Fruit fly (Drosophila melanogaster): ENCODE results near the gene Synd.

Synd gene

dm6 chr3R:20845493-20845892 lies 12.9 kb downstream of the Synd start:
- TF ChIP-seq CG9948 (tag; optimal IDR thresholded peaks at IDR 0.05) (no peak), fd96Ca (GFP tag; IDR thresholded peaks at IDR 0.05) (no peak), CG32121 (GFP tag; IDR thresholded peaks at IDR 0.05) (no peak)

- TF ChIP-seq CG8159 (tag; optimal IDR thresholded peaks at IDR 0.05) (no peak), CG17806 (tag; optimal IDR thresholded peaks at IDR 0.05) (no peak), Pif1B (GFP tag; optimal IDR thresholded peaks at IDR 0.05) (no peak), CG15710 (tag; optimal IDR thresholded peaks at IDR 0.05) (no peak)
These were observed 13.7 kb downstream of the Synd start for dm6 chr3R:20846316-20846715.

DNA sequence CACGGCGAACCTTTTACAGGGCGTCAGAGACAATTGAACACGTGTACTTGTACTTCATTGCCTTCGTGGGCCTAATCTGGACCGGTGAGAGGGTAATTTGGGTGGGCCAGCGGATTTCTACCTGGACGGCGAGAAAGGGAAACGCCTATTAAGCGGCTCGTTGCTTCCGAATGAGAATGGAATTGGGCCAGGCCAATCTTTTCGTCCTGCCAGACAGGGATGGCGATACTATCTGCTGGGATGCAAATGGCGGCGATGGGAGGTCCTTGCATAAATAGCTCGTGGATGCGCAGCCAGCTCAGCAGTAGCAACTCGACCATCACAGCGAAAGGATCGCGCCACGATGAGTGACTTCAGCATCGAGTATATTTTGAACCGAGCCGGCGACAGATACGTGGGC lies 14.2 kb downstream of the Synd start, which contains the start of gene CG15696:
Gene CG15696, plus strand, starts transcription at position 301 of the 400 bp plus-strand sequence.
- TF ChIP-seq Snoo (tag; optimal IDR thresholded peaks at IDR 0.05): no peak
- TF ChIP-seq CG12605 (GFP tag; IDR thresholded peaks at IDR 0.05): no peak
- TF ChIP-seq CG32121 (GFP tag; IDR thresholded peaks at IDR 0.05): no peak
- no peak for TF ChIP-seq Pif1A (GFP tag; optimal IDR thresholded peaks at IDR 0.05)
- TF ChIP-seq rn (GFP tag; IDR thresholded peaks at IDR 0.05): no peak
- no peak for TF ChIP-seq EcR (GFP tag; optimal IDR thresholded peaks at IDR 0.05)
- TF ChIP-seq CG8301 (tag; optimal IDR thresholded peaks at IDR 0.05): no peak
- no peak for TF ChIP-seq CG4496 (GFP tag; IDR thresholded peaks at IDR 0.05)
- no peak for TF ChIP-seq CG14655 (GFP tag; optimal IDR thresholded peaks at IDR 0.05)
- no peak for TF ChIP-seq CG9948 (tag; optimal IDR thresholded peaks at IDR 0.05)
- TF ChIP-seq Ets98B (GFP tag; IDR thresholded peaks at IDR 0.05): no peak

- TF ChIP-seq Snoo (tag; optimal IDR thresholded peaks at IDR 0.05): peak; percentile 24
- TF ChIP-seq Ets98B (GFP tag; IDR thresholded peaks at IDR 0.05): no peak
- TF ChIP-seq CG10348 (GFP tag; IDR thresholded peaks at IDR 0.05): no peak
- TF ChIP-seq CG9948 (tag; optimal IDR thresholded peaks at IDR 0.05): no peak
- TF ChIP-seq D1 (tag; optimal IDR thresholded peaks at IDR 0.05): no peak
- no peak for TF ChIP-seq CG12605 (GFP tag; IDR thresholded peaks at IDR 0.05)
- no peak for TF ChIP-seq CG8159 (tag; optimal IDR thresholded peaks at IDR 0.05)
- TF ChIP-seq CG13204 (GFP tag; optimal IDR thresholded peaks at IDR 0.05): no peak
These were observed 17.9 kb downstream of the Synd start, which contains the start of gene RpS30 for dm6 chr3R:20850395-20851039. RpS30 (plus strand) TSS chr3R:20850516.

- TF ChIP-seq CG8301 (tag; optimal IDR thresholded peaks at IDR 0.05) (no peak), CG10348 (GFP tag; IDR thresholded peaks at IDR 0.05) (no peak), CG34367 (tag; optimal IDR thresholded peaks at IDR 0.05) (no peak), CG9948 (tag; optimal IDR thresholded peaks at IDR 0.05) (no peak), Pif1A (GFP tag; optimal IDR thresholded peaks at IDR 0.05) (no peak), Snoo (tag; optimal IDR thresholded peaks at IDR 0.05) (no peak), CG13204 (GFP tag; optimal IDR thresholded peaks at IDR 0.05) (no peak), CG32121 (GFP tag; IDR thresholded peaks at IDR 0.05) (no peak), CG17806 (tag; optimal IDR thresholded peaks at IDR 0.05) (no peak), EcR (GFP tag; optimal IDR thresholded peaks at IDR 0.05) (no peak), CG12605 (GFP tag; IDR thresholded peaks at IDR 0.05) (no peak), Pif1B (GFP tag; optimal IDR thresholded peaks at IDR 0.05) (no peak), CG14655 (GFP tag; optimal IDR thresholded peaks at IDR 0.05) (no peak), D1 (tag; optimal IDR thresholded peaks at IDR 0.05) (no peak), CG15710 (tag; optimal IDR thresholded peaks at IDR 0.05) (no peak)
These were observed 27.2 kb downstream of the Synd start, which contains the start of gene Ir93a for dm6 chr3R:20859845-20860244. Ir93a (minus strand) TSS chr3R:20859945.

- no peak for TF ChIP-seq gl (tag; optimal IDR thresholded peaks at IDR 0.05)
- no peak for TF ChIP-seq Pif1A (GFP tag; optimal IDR thresholded peaks at IDR 0.05)
- TF ChIP-seq CG8301 (tag; optimal IDR thresholded peaks at IDR 0.05): no peak
- TF ChIP-seq CG4496 (GFP tag; IDR thresholded peaks at IDR 0.05): no peak
- TF ChIP-seq CG10348 (GFP tag; IDR thresholded peaks at IDR 0.05): no peak
- TF ChIP-seq CG12605 (GFP tag; IDR thresholded peaks at IDR 0.05): no peak
- TF ChIP-seq CG9948 (tag; optimal IDR thresholded peaks at IDR 0.05): no peak
These were observed 33.6 kb downstream of the Synd start, which contains the start of gene KaiR1D for dm6 chr3R:20866204-20866603. KaiR1D (minus strand) TSS chr3R:20866231.

dm6 chr3R:20870736-20871135 lies 38.1 kb downstream of the Synd start, which contains the start of gene TotA:
TotA (plus strand) TSS chr3R:20871036.
- TF ChIP-seq CG13204 (GFP tag; optimal IDR thresholded peaks at IDR 0.05) (no peak), fd96Ca (GFP tag; IDR thresholded peaks at IDR 0.05) (no peak), Snoo (tag; optimal IDR thresholded peaks at IDR 0.05) (no peak), CG14655 (GFP tag; optimal IDR thresholded peaks at IDR 0.05) (no peak), Ets98B (GFP tag; IDR thresholded peaks at IDR 0.05) (no peak), Pif1B (GFP tag; optimal IDR thresholded peaks at IDR 0.05) (no peak), CG17806 (tag; optimal IDR thresholded peaks at IDR 0.05) (no peak), CG4496 (GFP tag; IDR thresholded peaks at IDR 0.05) (no peak), CG8159 (tag; optimal IDR thresholded peaks at IDR 0.05) (no peak), EcR (GFP tag; optimal IDR thresholded peaks at IDR 0.05) (no peak), Pif1A (GFP tag; optimal IDR thresholded peaks at IDR 0.05) (no peak), D1 (tag; optimal IDR thresholded peaks at IDR 0.05) (no peak), CG8301 (tag; optimal IDR thresholded peaks at IDR 0.05) (no peak), CG15710 (tag; optimal IDR thresholded peaks at IDR 0.05) (no peak), CG32121 (GFP tag; IDR thresholded peaks at IDR 0.05) (no peak), CG12605 (GFP tag; IDR thresholded peaks at IDR 0.05) (no peak), CG34367 (tag; optimal IDR thresholded peaks at IDR 0.05) (no peak)

Measured in whole organism, pupa.